Fruit fly (Drosophila melanogaster) whole organism, embryonic: ENCODE data around the gene orb.

Experiments used
- Asciz ChIP-seq: fragments of 200-800 bp; sonication (Bioruptor generic); optimal IDR thresholded peaks from 2 replicates; lab custom pipeline; 2017; ENCODE audit warnings: missing biosample characterization, mild to moderate bottlenecking, missing genetic modification characterization, missing genetic modification reagents
- Bteb2 ChIP-seq: fragments of 200-800 bp; sonication (Bioruptor generic); optimal IDR thresholded peaks from 2 replicates; lab custom pipeline; 2016; ENCODE audit warnings: missing biosample characterization, missing genetic modification characterization
- CG10209 ChIP-seq: fragments of 200-800 bp; sonication (Bioruptor generic); optimal IDR thresholded peaks from 3 replicates; lab custom pipeline; 2017; ENCODE audit warnings: missing biosample characterization, mild to moderate bottlenecking, missing genetic modification characterization, missing genetic modification reagents
- CG10462 ChIP-seq: fragments of 200-800 bp; sonication (Bioruptor generic); optimal IDR thresholded peaks from 2 replicates; lab custom pipeline; 2016; ENCODE audit warnings: missing biosample characterization, missing genetic modification characterization
- CG10654 ChIP-seq: fragments of 200-800 bp; sonication (Bioruptor generic); optimal IDR thresholded peaks from 2 replicates; lab custom pipeline; 2016; ENCODE audit warnings: missing biosample characterization, missing genetic modification characterization
- CG11085 ChIP-seq: fragments of 200-800 bp; sonication (Bioruptor generic); IDR thresholded peaks from 2 replicates; pipeline ENCODE4 v1.3.6; 2022; ENCODE audit warnings: missing biosample characterization, missing genetic modification characterization
- CG11560 ChIP-seq: fragments of 200-800 bp; sonication (Bioruptor generic); IDR thresholded peaks from 3 replicates; pipeline ENCODE4 v1.3.6; 2022; ENCODE audit warnings: missing biosample characterization, missing genetic modification characterization
- CG12104 ChIP-seq: fragments of 200-800 bp; sonication (Bioruptor generic); optimal IDR thresholded peaks from 3 replicates; lab custom pipeline; 2016; ENCODE audit warnings: missing biosample characterization, missing genetic modification characterization
- CG12219 ChIP-seq: fragments of 200-800 bp; sonication (Bioruptor generic); optimal IDR thresholded peaks from 3 replicates; lab custom pipeline; 2018; ENCODE audit warnings: missing biosample characterization, mild to moderate bottlenecking, missing genetic modification characterization
- CG12236 ChIP-seq: fragments of 200-800 bp; sonication (Bioruptor generic); optimal IDR thresholded peaks from 2 replicates; lab custom pipeline; 2016; ENCODE audit warnings: missing biosample characterization, missing genetic modification characterization
- CG12391 ChIP-seq: fragments of 200-800 bp; sonication (Bioruptor generic); optimal IDR thresholded peaks from 3 replicates; lab custom pipeline; 2018; ENCODE audit warnings: missing biosample characterization, mild to moderate bottlenecking, missing genetic modification characterization, moderate library complexity
- CG12659 ChIP-seq: fragments of 200-800 bp; sonication (Bioruptor generic); optimal IDR thresholded peaks from 3 replicates; lab custom pipeline; 2017; ENCODE audit warnings: mild to moderate bottlenecking, missing biosample characterization, missing genetic modification reagents, missing genetic modification characterization
- CG12942 ChIP-seq: fragments of 200-800 bp; sonication (Bioruptor generic); optimal IDR thresholded peaks from 3 replicates; lab custom pipeline; 2016; ENCODE audit warnings: missing biosample characterization, missing genetic modification characterization
- CG13287 ChIP-seq: fragments of 200-800 bp; sonication (Bioruptor generic); IDR thresholded peaks from 2 replicates; pipeline ENCODE4 v1.3.6; 2022; ENCODE audit warnings: missing biosample characterization, missing genetic modification characterization; ENCODE audit not compliant: partially characterized antibody
- CG16863 ChIP-seq: fragments of 200-800 bp; sonication (Bioruptor generic); optimal IDR thresholded peaks from 3 replicates; lab custom pipeline; 2016; ENCODE audit warnings: missing biosample characterization, missing genetic modification characterization
- CG17328 ChIP-seq: fragments of 200-800 bp; sonication (Bioruptor generic); IDR thresholded peaks from 2 replicates; pipeline ENCODE4 v1.3.6; 2022; ENCODE audit warnings: missing biosample characterization, missing genetic modification characterization
- CG2129 ChIP-seq: fragments of 200-800 bp; sonication (Bioruptor generic); IDR thresholded peaks from 2 replicates; pipeline ENCODE4 v1.3.6; 2022; ENCODE audit warnings: missing biosample characterization, missing genetic modification characterization; ENCODE audit not compliant: partially characterized antibody
- CG31441 ChIP-seq: fragments of 200-800 bp; sonication (Bioruptor generic); IDR thresholded peaks from 2 replicates; pipeline ENCODE4 v1.3.6; 2022; ENCODE audit warnings: missing biosample characterization, missing genetic modification characterization
- CG34422 ChIP-seq: fragments of 200-800 bp; sonication (Bioruptor generic); IDR thresholded peaks from 3 replicates; pipeline ENCODE4 v1.3.6; 2022; ENCODE audit warnings: missing biosample characterization, missing genetic modification characterization
- CG43689 ChIP-seq: fragments of 200-800 bp; sonication (Bioruptor generic); IDR thresholded peaks from 2 replicates; pipeline ENCODE4 v1.3.6; 2022; ENCODE audit warnings: missing biosample characterization, missing genetic modification characterization
- CG6175 ChIP-seq: fragments of 200-800 bp; sonication (Bioruptor generic); IDR thresholded peaks from 3 replicates; pipeline ENCODE4 v1.3.6; 2022; ENCODE audit warnings: missing biosample characterization, missing genetic modification characterization
- CG8290 ChIP-seq, 3 experiments: fragments of 200-800 bp; sonication (Bioruptor generic); optimal IDR thresholded peaks; 2 replicates each; lab custom pipeline; 2016 to 2019; ENCODE audit warnings: missing biosample characterization in 3 of 3, missing genetic modification characterization in 3 of 3, mild to moderate bottlenecking in 2 of 3, moderate library complexity in 1 of 3
- CG8765 ChIP-seq: fragments of 200-800 bp; sonication (Bioruptor generic); IDR thresholded peaks from 2 replicates; pipeline ENCODE4 v1.3.6; 2022; ENCODE audit warnings: missing biosample characterization, missing genetic modification characterization
- CG9797 ChIP-seq: fragments of 200-800 bp; sonication (Bioruptor generic); optimal IDR thresholded peaks from 3 replicates; lab custom pipeline; 2018; ENCODE audit warnings: missing biosample characterization, mild to moderate bottlenecking, missing genetic modification characterization
- Deaf1 ChIP-seq: fragments of 200-800 bp; optimal IDR thresholded peaks from 3 replicates; lab custom pipeline; 2019; ENCODE audit warnings: missing biosample characterization, mild to moderate bottlenecking, missing genetic modification characterization, moderate library complexity
- Dref ChIP-seq: fragments of 200-800 bp; sonication (Bioruptor generic); IDR thresholded peaks from 2 replicates; pipeline ENCODE4 v1.3.6; 2022; ENCODE audit warnings: missing biosample characterization, missing genetic modification characterization
- Ets65A ChIP-seq: fragments of 200-800 bp; sonication (Bioruptor generic); peaks from one replicate; lab custom pipeline; 2016; ENCODE audit warnings: missing biosample characterization, missing genetic modification characterization
- Gsc ChIP-seq: fragments of 200-800 bp; sonication (Bioruptor generic); IDR thresholded peaks from 2 replicates; pipeline ENCODE4 v1.3.6; 2022; ENCODE audit warnings: missing biosample characterization, missing genetic modification characterization
- H2.0 ChIP-seq: fragments of 200-800 bp; sonication (Bioruptor generic); IDR thresholded peaks from 2 replicates; pipeline ENCODE4 v1.3.6; 2022; ENCODE audit warnings: missing biosample characterization, missing genetic modification characterization
- HLH3B ChIP-seq: fragments of 200-800 bp; sonication (Bioruptor generic); IDR thresholded peaks from 2 replicates; pipeline ENCODE4 v1.3.6; 2022; ENCODE audit warnings: missing biosample characterization, missing genetic modification characterization
- Hey ChIP-seq: fragments of 200-800 bp; sonication (Bioruptor generic); optimal IDR thresholded peaks from 3 replicates; lab custom pipeline; 2018; ENCODE audit warnings: missing biosample characterization, mild to moderate bottlenecking, missing genetic modification characterization
- Lhr ChIP-seq: fragments of 200-800 bp; sonication (Bioruptor generic); optimal IDR thresholded peaks from 3 replicates; lab custom pipeline; 2017; ENCODE audit warnings: mild to moderate bottlenecking, missing biosample characterization, missing genetic modification reagents, missing genetic modification characterization
- Lim3 ChIP-seq: fragments of 200-800 bp; sonication (Bioruptor generic); IDR thresholded peaks from 2 replicates; pipeline ENCODE4 v1.3.6; 2022; ENCODE audit warnings: missing biosample characterization, missing genetic modification characterization
- Sry-β ChIP-seq: fragments of 200-800 bp; sonication (Bioruptor generic); optimal IDR thresholded peaks from 2 replicates; lab custom pipeline; 2018; ENCODE audit warnings: missing biosample characterization, mild to moderate bottlenecking, missing genetic modification characterization, moderate library complexity
- Trl ChIP-seq, 3 experiments: fragments of >200 bp in 2 of 3; fragments of 200-800 bp in 1 of 3; sonication (Bioruptor generic) in 1 of 3; optimal IDR thresholded peaks; 2 replicates in 1 of 3; 3 replicates in 2 of 3; lab custom pipeline; 2016 to 2017; ENCODE audit warnings: missing biosample characterization in 1 of 3, missing genetic modification characterization in 1 of 3
- dati ChIP-seq: fragments of 200-800 bp; sonication (Bioruptor generic); IDR thresholded peaks from 2 replicates; pipeline ENCODE4 v1.3.6; 2022; ENCODE audit warnings: missing biosample characterization, missing genetic modification characterization
- gem ChIP-seq: fragments of 200-800 bp; sonication (Bioruptor generic); optimal IDR thresholded peaks from 2 replicates; lab custom pipeline; 2019; ENCODE audit warnings: missing biosample characterization, mild to moderate bottlenecking, missing genetic modification characterization, moderate library complexity
- ind ChIP-seq: fragments of 200-800 bp; sonication (Bioruptor generic); optimal IDR thresholded peaks from 3 replicates; lab custom pipeline; 2016; ENCODE audit warnings: missing biosample characterization, missing genetic modification characterization
- jing ChIP-seq: fragments of 200-800 bp; sonication (Bioruptor generic); optimal IDR thresholded peaks from 2 replicates; lab custom pipeline; 2018; ENCODE audit warnings: missing biosample characterization, mild to moderate bottlenecking, missing genetic modification characterization
- kni ChIP-seq: fragments of 200-800 bp; sonication (Bioruptor generic); optimal IDR thresholded peaks from 3 replicates; lab custom pipeline; 2017; ENCODE audit warnings: mild to moderate bottlenecking, missing biosample characterization, missing genetic modification reagents, missing genetic modification characterization
- lola ChIP-seq, 3 experiments: fragments of >200 bp in 2 of 3; fragments of 200-800 bp in 1 of 3; sonication (Bioruptor generic) in 1 of 3; optimal IDR thresholded peaks; 2 replicates each; lab custom pipeline; 2017 to 2019; ENCODE audit warnings: missing biosample characterization in 3 of 3, missing genetic modification characterization in 3 of 3, mild to moderate bottlenecking in 1 of 3, moderate library complexity in 1 of 3
- onecut ChIP-seq: fragments of 200-800 bp; sonication (Bioruptor generic); IDR thresholded peaks from 2 replicates; pipeline ENCODE4 v1.3.6; 2022; ENCODE audit warnings: missing biosample characterization, missing genetic modification characterization
- p53 ChIP-seq: fragments of 200-800 bp; sonication (Bioruptor generic); optimal IDR thresholded peaks from 2 replicates; lab custom pipeline; 2016; ENCODE audit warnings: missing biosample characterization, missing genetic modification characterization
- pita ChIP-seq: fragments of 200-800 bp; sonication (Bioruptor generic); optimal IDR thresholded peaks from 2 replicates; lab custom pipeline; 2017; ENCODE audit warnings: missing biosample characterization, mild to moderate bottlenecking, missing genetic modification characterization
- run ChIP-seq: fragments of 200-800 bp; sonication (Bioruptor generic); optimal IDR thresholded peaks from 3 replicates; lab custom pipeline; 2018; ENCODE audit warnings: missing biosample characterization, mild to moderate bottlenecking, missing genetic modification characterization
- sqz ChIP-seq: fragments of 200-800 bp; sonication (Bioruptor generic); optimal IDR thresholded peaks from 3 replicates; lab custom pipeline; 2018; ENCODE audit warnings: missing biosample characterization, mild to moderate bottlenecking, missing genetic modification characterization
- trh ChIP-seq: fragments of 200-800 bp; sonication (Bioruptor generic); optimal IDR thresholded peaks from 2 replicates; lab custom pipeline; 2016; ENCODE audit warnings: missing biosample characterization, missing genetic modification characterization
- wdn ChIP-seq: fragments of 200-800 bp; sonication (Bioruptor generic); IDR thresholded peaks from 2 replicates; pipeline ENCODE4 v1.3.6; 2022; ENCODE audit warnings: missing biosample characterization, missing genetic modification characterization
- wor ChIP-seq: fragments of 200-800 bp; sonication (Bioruptor generic); IDR thresholded peaks from 2 replicates; pipeline ENCODE4 v1.3.6; 2022; ENCODE audit warnings: missing biosample characterization, missing genetic modification characterization
- z ChIP-seq: fragments of 200-800 bp; sonication (Bioruptor generic); IDR thresholded peaks from 3 replicates; pipeline ENCODE4 v1.3.6; 2022; ENCODE audit warnings: missing biosample characterization, missing genetic modification characterization

The orb gene

DNA sequence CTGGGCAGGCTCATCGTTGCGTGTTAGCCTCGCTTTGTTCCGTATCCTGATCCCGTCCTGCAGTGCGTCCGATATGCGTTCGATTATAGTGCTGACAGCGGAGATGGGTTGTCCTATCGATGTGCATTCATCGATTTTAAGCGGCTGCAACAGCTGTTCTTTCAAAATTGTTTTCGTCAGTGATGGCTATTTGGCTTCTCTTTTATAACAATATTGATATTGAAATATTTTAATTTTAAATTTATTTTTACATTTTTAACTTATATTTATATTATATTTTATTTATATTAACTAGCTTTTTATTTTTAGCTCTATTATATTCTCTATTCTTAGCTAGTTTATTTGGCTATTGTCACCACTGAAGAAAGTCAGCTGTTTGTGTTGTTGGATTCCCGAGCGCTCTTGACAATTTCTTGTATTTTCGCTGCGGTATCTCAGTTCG lies 22.6 kb downstream of the orb start, which contains the start of the genes wda and Pex11c (continued):
- TF ChIP-seq jing (peak; percentile 9), kni (GFP tag; lab: Kevin White, UChicago) (no peak), pita (GFP tag; lab: Kevin White, UChicago) (no peak), p53 (GFP tag; lab: Kevin White, UChicago) (no peak), CG8765 (GFP tag; lab: Robert Waterston, UW) (peak; percentile 65), CG11560 (tag; lab: Robert Waterston, UW) (no peak; the same call in 2 of the 3 replicates), Dref (GFP tag; lab: Robert Waterston, UW) (peak; percentile 79), Sry-β (peak; percentile 98), CG11085 (GFP tag; lab: Robert Waterston, UW) (peak; percentile 66), CG12236 (GFP tag; lab: Kevin White, UChicago) (no peak), Bteb2 (peak; percentile 6), CG17328 (peak; percentile 85), Gsc (no peak), CG10462 (GFP tag; lab: Kevin White, UChicago) (peak; percentile 83), gem (peak; percentile 98), H2.0 (GFP tag; lab: Robert Waterston, UW) (peak; percentile 79), CG6175 (GFP tag; lab: Robert Waterston, UW) (no peak; the same call in 2 of the 3 replicates), CG8290 (GFP tag; optimal IDR thresholded peaks at IDR 0.05; lab: Kevin White, UChicago) (peak; percentile 30), CG8290 (tag; optimal IDR thresholded peaks at IDR 0.05; lab: Kevin White, UChicago) (no peak), dati (GFP tag; lab: Robert Waterston, UW) (no peak), Ets65A (GFP tag; lab: Kevin White, UChicago) (no peak), Hey (tag; lab: Kevin White, UChicago) (no peak), CG16863 (GFP tag; lab: Kevin White, UChicago) (peak; percentile 33), Deaf1 (tag; lab: Kevin White, UChicago) (peak; percentile 68), CG34422 (peak; percentile 93), wor (GFP tag; lab: Robert Waterston, UW) (peak; percentile 72), run (tag; lab: Kevin White, UChicago) (peak; percentile 77), CG12219 (no peak), Asciz (peak; percentile 45), Lim3 (GFP tag; lab: Robert Waterston, UW) (peak; percentile 67), onecut (GFP tag; lab: Robert Waterston, UW) (peak; percentile 54; the same call in 1 of the 2 replicates), Lhr (GFP tag; lab: Kevin White, UChicago) (peak; percentile 35), Trl (optimal IDR thresholded peaks at IDR 0.05; lab: Kevin White, UChicago) (no peak), Trl (GFP tag; optimal IDR thresholded peaks at IDR 0.05; lab: Kevin White, UChicago) (peak; percentile 8), z (GFP tag; lab: Robert Waterston, UW) (no peak), lola (GFP tag; optimal IDR thresholded peaks at IDR 0.05; lab: Kevin White, UChicago) (peak in 1 of 3 experiments; percentile 95), ind (GFP tag; lab: Kevin White, UChicago) (peak; percentile 81), CG12659 (GFP tag; lab: Kevin White, UChicago) (peak; percentile 92), CG43689 (GFP tag; lab: Robert Waterston, UW) (0 out of 2 replicates have a peak, but pooled peaks have one; percentile 23), CG13287 (GFP tag; lab: Robert Waterston, UW) (peak; percentile 78), CG12104 (GFP tag; lab: Kevin White, UChicago) (peak; percentile 70), CG31441 (GFP tag; lab: Robert Waterston, UW) (peak; percentile 95), sqz (GFP tag; lab: Kevin White, UChicago) (peak; percentile 25), CG10654 (peak; percentile 69), CG9797 (GFP tag; lab: Kevin White, UChicago) (no peak), CG10209 (peak; percentile 92), CG2129 (GFP tag; lab: Robert Waterston, UW) (peak; percentile 35; the same call in 1 of the 2 replicates), trh (no peak), wdn (peak; percentile 75), CG12942 (peak; percentile 84), HLH3B (peak; percentile 91), CG12391 (tag; lab: Kevin White, UChicago) (peak; percentile 98)
